Worm (Caenorhabditis elegans) whole organism, young adult: ENCODE results near the gene ceh-82.

Experiments used
- F55B11.4 ChIP-seq: sonication (generic microtip); optimal IDR thresholded peaks from 2 replicates; lab custom pipeline; 2016; ENCODE audit warnings: missing compliant biosample characterization, missing genetic modification characterization, borderline replicate concordance; ENCODE audit not compliant: insufficient read depth
- dpff-1 ChIP-seq: sonication (generic microtip); optimal IDR thresholded peaks from 2 replicates; lab custom pipeline; 2017; ENCODE audit warnings: mild to moderate bottlenecking, missing genetic modification characterization, missing compliant biosample characterization

- TF ChIP-seq dpff-1 (tag; lab: Kevin White, UChicago), result no peak
- no peak for TF ChIP-seq F55B11.4 (tag; lab: Kevin White, UChicago)
Observed at ce11 chrII:1728253-1728652, 3.8 kb upstream of the ceh-82 start, which contains the start of gene btb-9.
